Worm (Caenorhabditis elegans): Measurements from ENCODE around the gene F26A1.3.
A peak's percentile ranks its signal among the peaks of the same experiment; 100 is the strongest.

F26A1.3 gene

ce11 chrIII:4808089-4808488 lies 18.6 kb upstream of the F26A1.3 start:
- TF ChIP-seq dmd-4 (tag; optimal IDR thresholded peaks at IDR 0.05) (no peak), lsy-2 (tag; optimal IDR thresholded peaks at IDR 0.05) (peak in 1 of 2 experiments; percentile 63)

- TF ChIP-seq ceh-82 (tag; optimal IDR thresholded peaks at IDR 0.05) (no peak), lsy-2 (tag; optimal IDR thresholded peaks at IDR 0.05) (no peak), ZK546.5 (tag; optimal IDR thresholded peaks at IDR 0.05) (no peak), sma-3 (GFP tag; optimal IDR thresholded peaks at IDR 0.05) (no peak), nhr-237 (tag; optimal IDR thresholded peaks at IDR 0.05) (no peak), snpc-4 (tag; optimal IDR thresholded peaks at IDR 0.05) (no peak), fos-1 (tag; optimal IDR thresholded peaks at IDR 0.05) (no peak), unc-55 (GFP tag; optimal IDR thresholded peaks at IDR 0.05) (no peak), nhr-12 (tag; optimal IDR thresholded peaks at IDR 0.05) (no peak)
These were observed 17.1 kb upstream of the F26A1.3 start, which contains the start of gene pal-1 for ce11 chrIII:4809526-4810153. Gene pal-1 (minus strand): TSS chrIII:4809576.

- TF ChIP-seq unc-62 (GFP tag; optimal IDR thresholded peaks at IDR 0.05) (no peak), nhr-77 (tag; optimal IDR thresholded peaks at IDR 0.05) (no peak), snpc-4 (tag; optimal IDR thresholded peaks at IDR 0.05) (no peak), aly-2 (tag; optimal IDR thresholded peaks at IDR 0.05) (no peak), nhr-12 (tag; optimal IDR thresholded peaks at IDR 0.05) (no peak), lsy-2 (tag; optimal IDR thresholded peaks at IDR 0.05) (no peak), dmd-4 (tag; optimal IDR thresholded peaks at IDR 0.05) (no peak), fos-1 (tag; optimal IDR thresholded peaks at IDR 0.05) (no peak), crh-2 (tag; optimal IDR thresholded peaks at IDR 0.05) (no peak), mbf-1 (tag; optimal IDR thresholded peaks at IDR 0.05) (no peak), skn-1 (tag; optimal IDR thresholded peaks at IDR 0.05) (no peak), sma-9 (GFP tag; optimal IDR thresholded peaks at IDR 0.05) (no peak), sma-9 (tag; optimal IDR thresholded peaks at IDR 0.05) (no peak)
These were observed 15.5 kb upstream of the F26A1.3 start, which contains the start of gene C38D4.7 for ce11 chrIII:4811195-4811594. Gene C38D4.7 (minus strand): TSS chrIII:4811295.

ce11 chrIII:4814730-4815129 lies 12.0 kb upstream of the F26A1.3 start, which contains the start of gene arl-6:
Gene arl-6 (minus strand): TSS chrIII:4814830.
- no peak for TF ChIP-seq ztf-4 (tag; optimal IDR thresholded peaks at IDR 0.05)

ce11 chrIII:4817240-4817639 lies 9.5 kb upstream of the F26A1.3 start, which contains the start of gene F26A1.4:
Gene F26A1.4 (plus strand): TSS chrIII:4817540.
- no peak for TF ChIP-seq blmp-1 (tag; optimal IDR thresholded peaks at IDR 0.05; ENCODE audit: insufficient read depth)
- TF ChIP-seq nhr-6 (tag; optimal IDR thresholded peaks at IDR 0.05) = no peak
- TF ChIP-seq crh-2 (tag; optimal IDR thresholded peaks at IDR 0.05) = no peak
- no peak for TF ChIP-seq dmd-4 (tag; optimal IDR thresholded peaks at IDR 0.05)
- TF ChIP-seq ceh-16 (tag; optimal IDR thresholded peaks at IDR 0.05) = no peak
- TF ChIP-seq gmeb-1 (tag; optimal IDR thresholded peaks at IDR 0.05) = no peak
- TF ChIP-seq nhr-12 (tag; optimal IDR thresholded peaks at IDR 0.05) = no peak
- TF ChIP-seq elt-3 (tag; optimal IDR thresholded peaks at IDR 0.05) = no peak
- TF ChIP-seq mdl-1 (tag; optimal IDR thresholded peaks at IDR 0.05) = no peak
- no peak for TF ChIP-seq nhr-25 (tag; optimal IDR thresholded peaks at IDR 0.05)
- no peak for TF ChIP-seq sma-9 (GFP tag; optimal IDR thresholded peaks at IDR 0.05)
- no peak for TF ChIP-seq sma-9 (tag; optimal IDR thresholded peaks at IDR 0.05)
- TF ChIP-seq mbf-1 (tag; optimal IDR thresholded peaks at IDR 0.05) = no peak
- TF ChIP-seq nhr-77 (tag; optimal IDR thresholded peaks at IDR 0.05) = no peak
- no peak for TF ChIP-seq mab-5 (tag; optimal IDR thresholded peaks at IDR 0.05)
- TF ChIP-seq ama-1 (optimal IDR thresholded peaks at IDR 0.05) = no peak
- no peak for TF ChIP-seq nhr-21 (tag; optimal IDR thresholded peaks at IDR 0.05)

ce11 chrIII:4819843-4820242 lies 6.9 kb upstream of the F26A1.3 start, which contains the start of gene F26A1.7:
Gene F26A1.7 (minus strand): TSS chrIII:4819943.
- no peak for TF ChIP-seq ceh-16 (tag; optimal IDR thresholded peaks at IDR 0.05)
- no peak for TF ChIP-seq ztf-1 (GFP tag; conservative IDR thresholded peaks at IDR 0.05)
- no peak for TF ChIP-seq lin-39 (tag; optimal IDR thresholded peaks at IDR 0.05)
- TF ChIP-seq unc-39 (tag; optimal IDR thresholded peaks at IDR 0.05) = no peak
- TF ChIP-seq blmp-1 (tag; optimal IDR thresholded peaks at IDR 0.05; ENCODE audit: insufficient read depth) = no peak
- no peak for TF ChIP-seq lsy-2 (tag; optimal IDR thresholded peaks at IDR 0.05)
- no peak for TF ChIP-seq Y55F3AM.14 (GFP tag; optimal IDR thresholded peaks at IDR 0.05)

Data from whole organism, L2 larva.